Worm (Caenorhabditis elegans): ENCODE results near the gene fut-3.

- TF ChIP-seq ceh-16 (tag; optimal IDR thresholded peaks at IDR 0.05) (no peak), ceh-82 (tag; optimal IDR thresholded peaks at IDR 0.05) (no peak), pqm-1 (tag; optimal IDR thresholded peaks at IDR 0.05) (no peak), daf-12 (tag; optimal IDR thresholded peaks at IDR 0.05) (no peak), nhr-77 (tag; optimal IDR thresholded peaks at IDR 0.05) (no peak), nhr-25 (tag; optimal IDR thresholded peaks at IDR 0.05) (no peak), egl-27 (tag; optimal IDR thresholded peaks at IDR 0.05) (no peak), aly-2 (tag; optimal IDR thresholded peaks at IDR 0.05) (no peak), nfya-1 (tag; optimal IDR thresholded peaks at IDR 0.05; ENCODE audit: insufficient read depth) (peak; percentile 42), fkh-2 (tag; optimal IDR thresholded peaks at IDR 0.05) (no peak), unc-62 (GFP tag; optimal IDR thresholded peaks at IDR 0.05) (no peak), pha-4 (tag; optimal IDR thresholded peaks at IDR 0.05) (peak; percentile 26), lin-15B (tag; optimal IDR thresholded peaks at IDR 0.05) (no peak)
Measured at ce11 chrII:5691216-5691771, 31.7 kb upstream of the fut-3 start, which contains the start of the genes ndub-5 and eif-2D.
